Worm (Caenorhabditis elegans): ENCODE measurements around the gene tph-1.

DNA sequence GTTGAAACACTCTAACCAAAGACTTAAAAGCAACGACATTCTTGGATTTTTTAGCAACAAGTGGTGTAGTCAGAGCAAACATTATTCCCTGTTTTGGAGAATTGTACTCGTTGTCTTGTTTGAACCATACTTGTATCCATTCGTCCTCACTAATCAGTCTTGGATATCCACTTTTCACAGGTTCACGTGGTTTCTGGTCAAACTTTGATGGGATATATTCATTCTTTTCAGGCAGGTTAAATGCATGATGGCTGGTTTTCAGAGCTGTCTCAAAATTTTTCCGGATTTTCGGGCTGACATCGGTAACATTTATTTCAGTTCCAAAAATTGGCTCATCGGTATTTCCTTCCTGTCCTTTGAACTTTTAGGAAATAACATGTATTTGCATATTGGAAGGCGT, 27.7 kb upstream of the tph-1 start:
- TF ChIP-seq W03F9.2 (tag; optimal IDR thresholded peaks at IDR 0.05) (no peak), dao-5 (tag; optimal IDR thresholded peaks at IDR 0.05) (no peak), him-1 (tag; optimal IDR thresholded peaks at IDR 0.05) (no peak)

All from whole organism, L4/young adult.